Worm (Caenorhabditis elegans): ENCODE measurements around the gene srn-1.

The srn-1 gene

DNA sequence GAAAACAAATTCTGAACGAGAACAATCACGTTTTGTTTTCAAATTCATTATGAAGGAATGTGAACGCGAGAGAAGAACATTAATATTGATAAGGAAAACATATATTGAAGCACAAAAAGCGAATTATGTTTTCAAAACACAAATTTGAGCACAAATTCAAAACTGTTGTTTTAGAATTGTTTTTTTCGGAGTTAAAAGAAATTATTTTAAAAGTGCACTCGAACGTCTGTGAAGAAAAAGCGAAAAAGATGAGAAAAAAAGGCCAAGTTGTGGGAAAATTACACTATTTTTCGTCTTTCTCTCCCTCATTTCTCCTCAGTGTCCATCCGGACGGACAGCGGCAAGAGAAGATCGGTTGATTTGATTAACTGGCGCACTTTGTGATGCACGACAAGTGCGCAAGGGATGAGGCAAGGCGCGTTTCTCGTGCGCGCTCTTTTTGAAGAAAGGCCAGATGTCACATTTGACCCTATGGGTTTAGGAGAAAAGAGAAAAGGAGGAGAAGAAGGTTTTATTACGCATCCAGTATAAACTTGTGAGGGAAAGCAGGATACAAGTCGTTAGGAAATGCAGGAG is 18.9 kb downstream of the srn-1 start, which contains the start of gene mrck-1 (continued):
- TF ChIP-seq ceh-82 (tag; optimal IDR thresholded peaks at IDR 0.05) (peak; percentile 77), ztf-1 (GFP tag; conservative IDR thresholded peaks at IDR 0.05) (no peak), unc-55 (GFP tag; optimal IDR thresholded peaks at IDR 0.05) (peak; percentile 86), sma-3 (GFP tag; optimal IDR thresholded peaks at IDR 0.05) (peak; percentile 92)

DNA sequence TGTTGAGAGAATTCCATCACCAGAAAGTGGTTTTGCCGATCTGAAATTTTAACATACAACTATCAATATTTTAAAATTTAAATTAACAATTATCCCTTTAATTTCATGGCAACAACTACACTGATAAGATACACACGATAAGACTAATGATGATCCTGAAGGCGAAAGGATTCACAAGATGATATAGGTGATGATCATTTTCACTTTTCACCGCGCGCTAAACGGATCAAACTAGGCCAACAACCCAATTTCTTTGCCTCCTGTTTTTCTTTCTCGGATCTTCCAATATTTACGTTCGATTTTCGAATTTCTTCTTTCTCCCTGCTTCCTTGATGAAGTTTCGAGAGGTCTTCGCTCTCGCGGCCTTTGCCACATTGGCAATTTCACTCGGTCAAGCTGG is 27.1 kb downstream of the srn-1 start, which contains the start of gene K08B12.1:
Gene K08B12.1 (plus strand): TSS at position 229 of the 400 bp plus-strand sequence.
- TF ChIP-seq ztf-4 (tag; optimal IDR thresholded peaks at IDR 0.05) (no peak), ceh-82 (tag; optimal IDR thresholded peaks at IDR 0.05) (no peak), sem-4 (tag; optimal IDR thresholded peaks at IDR 0.05) (no peak), ztf-11 (tag; optimal IDR thresholded peaks at IDR 0.05) (no peak), egl-27 (tag; optimal IDR thresholded peaks at IDR 0.05) (no peak), unc-62 (GFP tag; optimal IDR thresholded peaks at IDR 0.05) (no peak), blmp-1 (tag; optimal IDR thresholded peaks at IDR 0.05; ENCODE audit: insufficient read depth) (no peak), R02D3.7 (tag; optimal IDR thresholded peaks at IDR 0.05) (no peak), lsy-2 (tag; optimal IDR thresholded peaks at IDR 0.05) (no peak), ZK546.5 (tag; optimal IDR thresholded peaks at IDR 0.05) (no peak), ama-1 (optimal IDR thresholded peaks at IDR 0.05) (no peak), sma-3 (GFP tag; optimal IDR thresholded peaks at IDR 0.05) (no peak), dmd-4 (tag; optimal IDR thresholded peaks at IDR 0.05) (no peak), unc-39 (tag; optimal IDR thresholded peaks at IDR 0.05) (no peak), ceh-16 (tag; optimal IDR thresholded peaks at IDR 0.05) (no peak), gmeb-1 (tag; optimal IDR thresholded peaks at IDR 0.05) (no peak)

- no peak for TF ChIP-seq crh-2 (tag; optimal IDR thresholded peaks at IDR 0.05)
- no peak for TF ChIP-seq snpc-4 (tag; optimal IDR thresholded peaks at IDR 0.05)
- TF ChIP-seq zag-1 (tag; optimal IDR thresholded peaks at IDR 0.05): no peak
- TF ChIP-seq peb-1 (tag; optimal IDR thresholded peaks at IDR 0.05): no peak
- TF ChIP-seq nhr-25 (tag; optimal IDR thresholded peaks at IDR 0.05): peak; percentile 47
- TF ChIP-seq C34F6.9 (tag; optimal IDR thresholded peaks at IDR 0.05): no peak
- no peak for TF ChIP-seq nhr-12 (tag; optimal IDR thresholded peaks at IDR 0.05)
- no peak for TF ChIP-seq gmeb-1 (tag; optimal IDR thresholded peaks at IDR 0.05)
- peak; percentile 95 for TF ChIP-seq elt-1 (tag; optimal IDR thresholded peaks at IDR 0.05)
- no peak for TF ChIP-seq ceh-82 (tag; optimal IDR thresholded peaks at IDR 0.05)
- TF ChIP-seq F13H6.1 (tag; optimal IDR thresholded peaks at IDR 0.05): no peak
- peak; percentile 87 for TF ChIP-seq ceh-16 (tag; optimal IDR thresholded peaks at IDR 0.05)
- no peak for TF ChIP-seq sma-3 (GFP tag; optimal IDR thresholded peaks at IDR 0.05)
- no peak for TF ChIP-seq unc-39 (tag; optimal IDR thresholded peaks at IDR 0.05)
- no peak for TF ChIP-seq nhr-129 (tag; optimal IDR thresholded peaks at IDR 0.05)
- no peak for TF ChIP-seq blmp-1 (tag; optimal IDR thresholded peaks at IDR 0.05; ENCODE audit: insufficient read depth)
- no peak for TF ChIP-seq lin-39 (tag; optimal IDR thresholded peaks at IDR 0.05)
- TF ChIP-seq R02D3.7 (tag; optimal IDR thresholded peaks at IDR 0.05): no peak
- TF ChIP-seq nhr-11 (tag; optimal IDR thresholded peaks at IDR 0.05): no peak
- TF ChIP-seq mdl-1 (tag; optimal IDR thresholded peaks at IDR 0.05): no peak
- TF ChIP-seq lsy-2 (tag; optimal IDR thresholded peaks at IDR 0.05): no peak
- TF ChIP-seq sem-4 (tag; optimal IDR thresholded peaks at IDR 0.05): no peak
- TF ChIP-seq fos-1 (tag; optimal IDR thresholded peaks at IDR 0.05): no peak
- TF ChIP-seq mbf-1 (tag; optimal IDR thresholded peaks at IDR 0.05): no peak
- peak; percentile 92 for TF ChIP-seq sma-9 (GFP tag; optimal IDR thresholded peaks at IDR 0.05)
- TF ChIP-seq sma-9 (tag; optimal IDR thresholded peaks at IDR 0.05): no peak
- no peak for TF ChIP-seq dmd-4 (tag; optimal IDR thresholded peaks at IDR 0.05)
- no peak for TF ChIP-seq nhr-237 (tag; optimal IDR thresholded peaks at IDR 0.05)
- TF ChIP-seq elt-3 (tag; optimal IDR thresholded peaks at IDR 0.05): no peak
- no peak for TF ChIP-seq skn-1 (tag; optimal IDR thresholded peaks at IDR 0.05)
- no peak for TF ChIP-seq nhr-77 (tag; optimal IDR thresholded peaks at IDR 0.05)
- TF ChIP-seq ztf-1 (GFP tag; conservative IDR thresholded peaks at IDR 0.05): no peak
Observed at ce11 chrV:6253936-6254335, 32.3 kb downstream of the srn-1 start.

Data from whole organism, L2 larva.